Worm (Caenorhabditis elegans): ENCODE data around the gene fipr-19.

- TF ChIP-seq ets-7 (tag; optimal IDR thresholded peaks at IDR 0.05) (no peak), ama-1 (optimal IDR thresholded peaks at IDR 0.05) (no peak), F13C5.2 (tag; optimal IDR thresholded peaks at IDR 0.05) (no peak), sea-1 (GFP tag; conservative IDR thresholded peaks at IDR 0.05) (no peak), tra-4 (tag; optimal IDR thresholded peaks at IDR 0.05) (no peak), tbx-37 (GFP tag; conservative IDR thresholded peaks at IDR 0.05) (no peak), flt-1 (GFP tag; IDR thresholded peaks at IDR 0.05) (no peak), hnd-1 (tag; optimal IDR thresholded peaks at IDR 0.05) (no peak)
Measured at ce11 chrIII:7453653-7454124, 5.1 kb downstream of the fipr-19 start, which contains the start of gene alh-12.

All from whole organism, early embryonic.